Worm (Caenorhabditis elegans): ENCODE results near the gene gyg-2.

DNA sequence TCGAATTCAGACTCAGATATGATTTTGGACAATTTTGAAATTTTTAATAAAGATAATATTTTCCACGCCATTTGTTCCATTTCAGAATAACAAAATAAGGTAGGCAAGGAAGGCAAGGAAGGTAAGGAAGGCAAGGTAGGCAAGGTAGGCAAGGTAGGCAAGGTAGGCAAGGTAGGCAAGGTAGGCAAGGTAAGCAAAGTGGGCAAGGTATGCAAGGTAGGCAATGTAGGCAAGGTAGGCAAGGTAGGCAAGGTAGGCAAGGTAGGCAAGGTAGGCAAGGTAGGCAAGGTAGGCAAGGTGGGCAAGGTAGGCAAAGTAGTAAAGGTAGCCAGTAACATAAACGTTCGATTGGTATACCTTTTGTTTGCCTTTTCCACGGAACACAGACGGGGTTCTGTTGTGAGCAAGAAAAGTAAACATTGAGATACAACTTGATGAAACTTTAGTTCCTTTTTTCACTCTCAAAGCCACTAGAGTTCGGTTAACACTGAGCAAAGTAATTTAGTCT is 46.3 kb downstream of the gyg-2 start, which contains the start of gene Y70C5C.1:
- TF ChIP-seq flt-1 (GFP tag; IDR thresholded peaks at IDR 0.05) = no peak
- no peak for TF ChIP-seq ama-1 (optimal IDR thresholded peaks at IDR 0.05)
- TF ChIP-seq F13C5.2 (tag; optimal IDR thresholded peaks at IDR 0.05) = no peak
- TF ChIP-seq hmg-4 (GFP tag; optimal IDR thresholded peaks at IDR 0.05) = no peak
- TF ChIP-seq hmbx-1 (tag; optimal IDR thresholded peaks at IDR 0.05) = peak; percentile 71
- TF ChIP-seq ceh-13 (GFP tag; optimal IDR thresholded peaks at IDR 0.05) = no peak
- no peak for TF ChIP-seq sea-1 (GFP tag; conservative IDR thresholded peaks at IDR 0.05)
- TF ChIP-seq tbx-37 (GFP tag; conservative IDR thresholded peaks at IDR 0.05) = no peak
- TF ChIP-seq tra-4 (tag; optimal IDR thresholded peaks at IDR 0.05) = no peak
- no peak for TF ChIP-seq B0310.2 (tag; optimal IDR thresholded peaks at IDR 0.05)
- TF ChIP-seq ets-7 (tag; optimal IDR thresholded peaks at IDR 0.05) = no peak
- peak; percentile 51 for TF ChIP-seq ceh-36 (tag; optimal IDR thresholded peaks at IDR 0.05)

Measured in whole organism, early embryonic.